Worm (Caenorhabditis elegans) whole organism, L4 larva: ENCODE results near the gene srt-52.

Source experiments
- D1046.2 ChIP-seq: fragments of 200-800 bp; sonication (Bioruptor generic); IDR thresholded peaks from 2 replicates; pipeline ENCODE4 v1.3.6; 2022; ENCODE audit warnings: missing genetic modification characterization, missing compliant biosample characterization
- F10B5.3 ChIP-seq: sonication (generic microtip); optimal IDR thresholded peaks from 2 replicates; lab custom pipeline; 2016; ENCODE audit warnings: mild to moderate bottlenecking, missing genetic modification characterization, missing compliant biosample characterization
- F26F4.8 ChIP-seq: fragments of 200-800 bp; sonication (Bioruptor generic); conservative IDR thresholded peaks from 2 replicates; pipeline ENCODE4 v1.3.6; 2022; ENCODE audit warnings: missing genetic modification characterization, missing compliant biosample characterization
- F37D6.2 ChIP-seq: sonication (generic microtip); optimal IDR thresholded peaks from 2 replicates; lab custom pipeline; 2016; ENCODE audit warnings: mild to moderate bottlenecking, missing genetic modification characterization, missing compliant biosample characterization
- F49E8.2 ChIP-seq: sonication (generic microtip); optimal IDR thresholded peaks from 2 replicates; lab custom pipeline; 2016; ENCODE audit warnings: missing compliant biosample characterization, mild to moderate bottlenecking, missing genetic modification characterization, borderline replicate concordance
- R02D3.7 ChIP-seq: fragments of 150-350 bp; sonication (generic microtip); optimal IDR thresholded peaks from 3 replicates; lab custom pipeline; 2014; ENCODE audit warnings: missing biosample characterization, missing genetic modification characterization
- Y48G9A.11 ChIP-seq: fragments of 200-800 bp; sonication (Bioruptor generic); IDR thresholded peaks from 2 replicates; pipeline ENCODE4 v1.3.6; 2022; ENCODE audit warnings: missing genetic modification reagents, missing genetic modification characterization, missing compliant biosample characterization
- Y5F2A.4 ChIP-seq: fragments of 200-800 bp; sonication (Bioruptor generic); optimal IDR thresholded peaks from 2 replicates; lab custom pipeline; 2018; ENCODE audit warnings: mild to moderate bottlenecking, missing genetic modification characterization, missing compliant biosample characterization
- ZK337.2 ChIP-seq: fragments of 200-800 bp; sonication (Bioruptor generic); IDR thresholded peaks from 2 replicates; pipeline ENCODE4 v1.3.6; 2022; ENCODE audit warnings: missing genetic modification reagents, missing genetic modification characterization, missing compliant biosample characterization
- aha-1 ChIP-seq: fragments of 150-350 bp; peaks from one replicate; lab custom pipeline; 2014; ENCODE audit warnings: missing biosample characterization, missing genetic modification characterization
- arid-1 ChIP-seq: fragments of 200-800 bp; sonication (Bioruptor generic); conservative IDR thresholded peaks from 2 replicates; pipeline ENCODE4 v1.3.6; 2022; ENCODE audit warnings: missing genetic modification reagents, missing genetic modification characterization, missing compliant biosample characterization
- ceh-28 ChIP-seq: fragments of 150-350 bp; optimal IDR thresholded peaks from 2 replicates; lab custom pipeline; 2014; ENCODE audit warnings: missing biosample characterization, missing genetic modification reagents, missing genetic modification characterization
- ceh-44 ChIP-seq: fragments of 200-800 bp; sonication (Bioruptor generic); IDR thresholded peaks from 2 replicates; pipeline ENCODE4 v1.3.6; 2022; ENCODE audit warnings: missing genetic modification reagents, missing genetic modification characterization, missing compliant biosample characterization
- ceh-82 ChIP-seq: sonication (generic microtip); optimal IDR thresholded peaks from 2 replicates; lab custom pipeline; 2017; ENCODE audit warnings: missing biosample characterization, missing genetic modification characterization
- ces-1 ChIP-seq: fragments of 150-350 bp; sonication (generic microtip); optimal IDR thresholded peaks from 4 replicates; lab custom pipeline; 2014; ENCODE audit warnings: missing biosample characterization, missing genetic modification reagents, missing genetic modification characterization
- cey-2 ChIP-seq: sonication (generic microtip); optimal IDR thresholded peaks from 3 replicates; lab custom pipeline; 2017; ENCODE audit warnings: missing genetic modification characterization, mild to moderate bottlenecking, missing compliant biosample characterization, antibody characterized with exemption, borderline replicate concordance; ENCODE audit not compliant: insufficient read depth
- ctbp-1 ChIP-seq: fragments of 200-800 bp; sonication (Bioruptor generic); IDR thresholded peaks from 2 replicates; pipeline ENCODE4 v1.3.6; 2022; ENCODE audit warnings: missing genetic modification reagents, missing genetic modification characterization, missing compliant biosample characterization
- daf-16 ChIP-seq, 3 experiments: sonication (generic microtip); optimal IDR thresholded peaks; 2 replicates each; lab custom pipeline; 2016 to 2017; ENCODE audit warnings: missing genetic modification characterization in 3 of 3, missing genetic modification reagents in 3 of 3, mild to moderate bottlenecking in 2 of 3, missing compliant biosample characterization in 2 of 3, missing biosample characterization in 1 of 3, moderate library complexity in 1 of 3
- dmd-8 ChIP-seq: fragments of 200-800 bp; sonication (Bioruptor generic); IDR thresholded peaks from 2 replicates; pipeline ENCODE4 v1.3.6; 2022; ENCODE audit warnings: missing genetic modification characterization, missing compliant biosample characterization
- dpl-1 ChIP-seq: fragments of 150-350 bp; optimal IDR thresholded peaks from 2 replicates; lab custom pipeline; 2014; ENCODE audit warnings: missing biosample characterization, missing genetic modification reagents, missing genetic modification characterization
- egl-27 ChIP-seq: sonication (generic microtip); optimal IDR thresholded peaks from 3 replicates; lab custom pipeline; 2017; ENCODE audit warnings: missing biosample characterization, missing genetic modification reagents, missing genetic modification characterization
- egl-43 ChIP-seq: fragments of 200-800 bp; sonication (Bioruptor generic); IDR thresholded peaks from 2 replicates; pipeline ENCODE4 v1.3.6; 2022; ENCODE audit warnings: missing genetic modification reagents, missing genetic modification characterization, missing compliant biosample characterization
- fos-1 ChIP-seq: fragments of 150-350 bp; optimal IDR thresholded peaks from 2 replicates; lab custom pipeline; 2014; ENCODE audit warnings: missing biosample characterization, missing genetic modification characterization
- hlh-11 ChIP-seq: fragments of 200-800 bp; sonication (Bioruptor generic); optimal IDR thresholded peaks from 2 replicates; lab custom pipeline; 2018; ENCODE audit warnings: mild to moderate bottlenecking, missing genetic modification characterization, missing compliant biosample characterization
- hlh-30 ChIP-seq: sonication (generic microtip); optimal IDR thresholded peaks from 2 replicates; lab custom pipeline; 2017; ENCODE audit warnings: antibody characterized with exemption, mild to moderate bottlenecking, missing genetic modification characterization, missing compliant biosample characterization; ENCODE audit not compliant: insufficient read depth
- lin-15B ChIP-seq: fragments of 150-350 bp; sonication (generic microtip); optimal IDR thresholded peaks from 3 replicates; lab custom pipeline; 2014; ENCODE audit warnings: missing biosample characterization, missing genetic modification characterization
- lin-29 ChIP-seq: fragments of 200-800 bp; sonication (Bioruptor generic); IDR thresholded peaks from 2 replicates; pipeline ENCODE4 v1.3.6; 2022; ENCODE audit warnings: missing genetic modification reagents, missing genetic modification characterization, missing compliant biosample characterization
- lin-39 ChIP-seq: fragments of 150-350 bp; optimal IDR thresholded peaks from 2 replicates; lab custom pipeline; 2014; ENCODE audit warnings: missing biosample characterization, missing genetic modification reagents, missing genetic modification characterization
- lir-3 ChIP-seq: sonication (generic microtip); optimal IDR thresholded peaks from 2 replicates; lab custom pipeline; 2016; ENCODE audit warnings: mild to moderate bottlenecking, missing genetic modification characterization, missing compliant biosample characterization
- nhr-11 ChIP-seq: fragments of 150-350 bp; optimal IDR thresholded peaks from 2 replicates; lab custom pipeline; 2014; ENCODE audit warnings: missing biosample characterization, missing genetic modification characterization
- nhr-111 ChIP-seq: fragments of 200-800 bp; sonication (Bioruptor generic); optimal IDR thresholded peaks from 2 replicates; lab custom pipeline; 2018; ENCODE audit warnings: mild to moderate bottlenecking, missing genetic modification characterization, missing compliant biosample characterization
- nhr-25 ChIP-seq: sonication (generic microtip); optimal IDR thresholded peaks from 2 replicates; lab custom pipeline; 2017; ENCODE audit warnings: missing genetic modification characterization, mild to moderate bottlenecking, missing compliant biosample characterization, antibody characterized with exemption, moderate library complexity, borderline replicate concordance; ENCODE audit not compliant: insufficient read depth
- nhr-41 ChIP-seq: fragments of 200-800 bp; sonication (Bioruptor generic); IDR thresholded peaks from 2 replicates; pipeline ENCODE4 v1.3.6; 2022; ENCODE audit warnings: missing genetic modification reagents, missing genetic modification characterization, missing compliant biosample characterization
- nhr-42 ChIP-seq: fragments of 200-800 bp; sonication (Bioruptor generic); IDR thresholded peaks from 2 replicates; pipeline ENCODE4 v1.3.6; 2022; ENCODE audit warnings: missing genetic modification characterization, missing compliant biosample characterization
- nhr-48 ChIP-seq: sonication (generic microtip); optimal IDR thresholded peaks from 2 replicates; lab custom pipeline; 2016; ENCODE audit warnings: mild to moderate bottlenecking, missing genetic modification characterization, missing compliant biosample characterization
- nhr-76 ChIP-seq: fragments of 150-350 bp; optimal IDR thresholded peaks from 2 replicates; lab custom pipeline; 2014; ENCODE audit warnings: missing biosample characterization, missing genetic modification characterization
- nhr-77 ChIP-seq: fragments of 150-350 bp; optimal IDR thresholded peaks from 2 replicates; lab custom pipeline; 2014; ENCODE audit warnings: missing biosample characterization, missing genetic modification characterization
- pqm-1 ChIP-seq: sonication (generic microtip); optimal IDR thresholded peaks from 2 replicates; lab custom pipeline; 2017; ENCODE audit warnings: missing biosample characterization, missing genetic modification characterization
- saeg-2 ChIP-seq: fragments of 200-800 bp; sonication (Bioruptor generic); IDR thresholded peaks from 2 replicates; pipeline ENCODE4 v1.3.6; 2022; ENCODE audit warnings: missing genetic modification reagents, missing genetic modification characterization, missing compliant biosample characterization
- skn-1 ChIP-seq: fragments of 150-350 bp; optimal IDR thresholded peaks from 2 replicates; lab custom pipeline; 2014; ENCODE audit warnings: missing biosample characterization, missing genetic modification characterization
- snpc-1.2 ChIP-seq: fragments of 200-800 bp; sonication (Bioruptor generic); IDR thresholded peaks from 2 replicates; pipeline ENCODE4 v1.3.6; 2022; ENCODE audit warnings: missing genetic modification reagents, missing genetic modification characterization, missing compliant biosample characterization
- spr-3 ChIP-seq: fragments of 200-800 bp; sonication (Bioruptor generic); optimal IDR thresholded peaks from 2 replicates; lab custom pipeline; 2018; ENCODE audit warnings: mild to moderate bottlenecking, missing genetic modification characterization, missing compliant biosample characterization
- tra-1 ChIP-seq: fragments of 200-800 bp; sonication (Bioruptor generic); IDR thresholded peaks from 2 replicates; pipeline ENCODE4 v1.3.6; 2022; ENCODE audit warnings: missing genetic modification reagents, missing genetic modification characterization, missing compliant biosample characterization
- unc-62 ChIP-seq, 3 experiments: fragments of 150-350 bp in 1 of 3; sonication (generic microtip); optimal IDR thresholded peaks in 2 of 3; peaks in 1 of 3; 1 replicate in 1 of 3; 2 replicates in 2 of 3; lab custom pipeline; 2014 to 2017; ENCODE audit warnings: missing biosample characterization in 3 of 3, missing genetic modification characterization in 3 of 3, missing genetic modification reagents in 3 of 3, missing genotype in 1 of 3
- zag-1 ChIP-seq: fragments of 150-350 bp; optimal IDR thresholded peaks from 2 replicates; lab custom pipeline; 2014; ENCODE audit warnings: missing biosample characterization, missing genetic modification characterization
- zip-2 ChIP-seq: fragments of 150-350 bp; optimal IDR thresholded peaks from 2 replicates; lab custom pipeline; 2014; ENCODE audit warnings: missing biosample characterization, missing genetic modification characterization

Gene srt-52

ce11 chrV:104474-104873 lies 48.6 kb upstream of the srt-52 start, which contains the start of gene picd-1 (continued):
- TF ChIP-seq R02D3.7 (tag; lab: Kevin White, UChicago) (peak; percentile 57), cey-2 (no peak), ceh-44 (0 out of 2 replicates have a peak, but pooled peaks have one; percentile 12)

- TF ChIP-seq ces-1 (GFP tag; lab: Kevin White, UChicago): no peak
- peak; percentile 83 for TF ChIP-seq zip-2 (tag; lab: Kevin White, UChicago)
- no peak for TF ChIP-seq pqm-1 (tag; lab: Kevin White, UChicago)
- TF ChIP-seq hlh-30 (tag; lab: Kevin White, UChicago): no peak
- no peak for TF ChIP-seq skn-1 (tag; lab: Kevin White, UChicago)
- no peak for TF ChIP-seq lin-39 (tag; lab: Kevin White, UChicago)
- TF ChIP-seq F10B5.3 (tag; lab: Kevin White, UChicago): no peak
These were observed 48.1 kb upstream of the srt-52 start, which contains the start of gene rps-27 for ce11 chrV:103977-104376. rps-27 (minus strand) TSS chrV:104077.

ce11 chrV:103043-103702 lies 47.3 kb upstream of the srt-52 start:
- TF ChIP-seq saeg-2 (GFP tag; lab: Robert Waterston, UW) (no peak), daf-16 (GFP tag; optimal IDR thresholded peaks at IDR 0.05; lab: Kevin White, UChicago) (peak in 1 of 2 experiments; percentile 7), daf-16 (tag; optimal IDR thresholded peaks at IDR 0.05; lab: Kevin White, UChicago) (no peak), nhr-42 (GFP tag; lab: Robert Waterston, UW) (no peak), unc-62 (GFP tag; optimal IDR thresholded peaks at IDR 0.05 in 1 of 2; lab: Kevin White, UChicago) (no peak), unc-62 (tag; optimal IDR thresholded peaks at IDR 0.05; lab: Kevin White, UChicago) (no peak), nhr-41 (GFP tag; lab: Robert Waterston, UW) (no peak), ZK337.2 (GFP tag; lab: Robert Waterston, UW) (0 out of 2 replicates have a peak, but pooled peaks have one; percentile 29), egl-43 (GFP tag; lab: Robert Waterston, UW) (0 out of 2 replicates have a peak, but pooled peaks have one; percentile 62), nhr-76 (no peak), tra-1 (GFP tag; lab: Robert Waterston, UW) (no peak), dmd-8 (peak; percentile 65; the same call in 1 of the 2 replicates), aha-1 (no peak), fos-1 (tag; lab: Kevin White, UChicago) (no peak), dpl-1 (GFP tag; lab: Kevin White, UChicago) (no peak), lin-15B (tag; lab: Kevin White, UChicago) (no peak), ctbp-1 (GFP tag; lab: Robert Waterston, UW) (0 out of 2 replicates have a peak, but pooled peaks have one; percentile 35), F26F4.8 (no peak), Y48G9A.11 (peak; percentile 86; the same call in 1 of the 2 replicates), zag-1 (tag; lab: Kevin White, UChicago) (no peak), hlh-11 (tag; lab: Kevin White, UChicago) (no peak), ceh-82 (tag; lab: Kevin White, UChicago) (no peak), nhr-48 (tag; lab: Kevin White, UChicago) (no peak), nhr-111 (GFP tag; lab: Kevin White, UChicago) (peak; percentile 49), lir-3 (tag; lab: Kevin White, UChicago) (no peak), ceh-28 (no peak), D1046.2 (GFP tag; lab: Robert Waterston, UW) (no peak), arid-1 (GFP tag; lab: Robert Waterston, UW) (peak; percentile 80), Y5F2A.4 (GFP tag; lab: Kevin White, UChicago) (no peak), snpc-1.2 (GFP tag; lab: Robert Waterston, UW) (peak; percentile 79), nhr-25 (no peak), nhr-11 (tag; lab: Kevin White, UChicago) (no peak), lin-29 (GFP tag; lab: Robert Waterston, UW) (no peak), F37D6.2 (tag; lab: Kevin White, UChicago) (no peak), nhr-77 (tag; lab: Kevin White, UChicago) (no peak), spr-3 (GFP tag; lab: Kevin White, UChicago) (peak; percentile 25), F49E8.2 (tag; lab: Kevin White, UChicago) (peak; percentile 92), egl-27 (tag; lab: Kevin White, UChicago) (no peak)
